Fruit fly (Drosophila melanogaster): ENCODE data around the gene Gr10b.

dm6 chrX:11384023-11384444, 29.0 kb downstream of the Gr10b start:
- no peak for TF ChIP-seq CG14711 (tag; optimal IDR thresholded peaks at IDR 0.05)
- TF ChIP-seq CG12768 (GFP tag; optimal IDR thresholded peaks at IDR 0.05): peak; percentile 4
- no peak for TF ChIP-seq kay (GFP tag; ENCODE audit: borderline replicate concordance)
- no peak for TF ChIP-seq bab1 (GFP tag; optimal IDR thresholded peaks at IDR 0.05)
- peak; percentile 42 for TF ChIP-seq CG11617 (GFP tag; optimal IDR thresholded peaks at IDR 0.05)
- no peak for TF ChIP-seq Mnt (GFP tag; optimal IDR thresholded peaks at IDR 0.05)
- no peak for TF ChIP-seq pad (GFP tag; optimal IDR thresholded peaks at IDR 0.05)
- no peak for TF ChIP-seq Hr96 (GFP tag; optimal IDR thresholded peaks at IDR 0.05)
- peak; percentile 42 for TF ChIP-seq CG7045 (GFP tag; optimal IDR thresholded peaks at IDR 0.05)

Measured in whole organism, adult.